Worm (Caenorhabditis elegans) whole organism, young adult: ENCODE measurements around the gene ugt-48.

ENCODE experiments used
- B0261.1 ChIP-seq: sonication (generic microtip); optimal IDR thresholded peaks from 2 replicates; lab custom pipeline; 2016; ENCODE audit warnings: mild to moderate bottlenecking, missing genetic modification characterization, moderate library complexity, missing compliant biosample characterization
- B0336.3 ChIP-seq: fragments of 200-800 bp; sonication (Bioruptor generic); IDR thresholded peaks from 2 replicates; pipeline ENCODE4 v1.3.6; 2022; ENCODE audit warnings: missing genetic modification characterization, missing compliant biosample characterization
- C17E4.6 ChIP-seq: fragments of 200-800 bp; sonication (Bioruptor generic); IDR thresholded peaks from 2 replicates; pipeline ENCODE4 v1.3.6; 2022; ENCODE audit warnings: missing genetic modification reagents, missing genetic modification characterization, missing compliant biosample characterization
- F57C9.4 ChIP-seq: sonication (generic microtip); optimal IDR thresholded peaks from 2 replicates; lab custom pipeline; 2017; ENCODE audit warnings: mild to moderate bottlenecking, missing genetic modification characterization, missing compliant biosample characterization
- K11D2.4 ChIP-seq: fragments of 200-800 bp; sonication (Bioruptor generic); IDR thresholded peaks from 2 replicates; pipeline ENCODE4 v1.3.6; 2022; ENCODE audit warnings: missing genetic modification reagents, missing genetic modification characterization, missing compliant biosample characterization
- T07F8.4 ChIP-seq: sonication (generic microtip); optimal IDR thresholded peaks from 2 replicates; lab custom pipeline; 2016; ENCODE audit warnings: mild to moderate bottlenecking, missing genetic modification characterization, moderate library complexity, missing compliant biosample characterization
- Y53G8AR.9 ChIP-seq: fragments of 200-800 bp; sonication (Bioruptor generic); conservative IDR thresholded peaks from 2 replicates; pipeline ENCODE4 v1.3.6; 2022; ENCODE audit warnings: missing genetic modification reagents, missing genetic modification characterization, missing compliant biosample characterization
- Y56A3A.18 ChIP-seq: fragments of 200-800 bp; sonication (Bioruptor generic); IDR thresholded peaks from 2 replicates; pipeline ENCODE4 v1.3.6; 2022; ENCODE audit warnings: missing genetic modification reagents, missing genetic modification characterization, missing compliant biosample characterization
- Y67H2A.10 ChIP-seq: fragments of 200-800 bp; sonication (Bioruptor generic); conservative IDR thresholded peaks from 2 replicates; pipeline ENCODE4 v1.3.6; 2022; ENCODE audit warnings: missing genetic modification reagents, missing genetic modification characterization, missing compliant biosample characterization
- ZK185.1 ChIP-seq: sonication (generic microtip); optimal IDR thresholded peaks from 2 replicates; lab custom pipeline; 2016; ENCODE audit warnings: mild to moderate bottlenecking, missing genetic modification characterization, missing compliant biosample characterization; ENCODE audit not compliant: poor library complexity, severe bottlenecking
- aptf-2 ChIP-seq: fragments of 200-800 bp; sonication (Bioruptor generic); conservative IDR thresholded peaks from 2 replicates; pipeline ENCODE4 v1.3.6; 2022; ENCODE audit warnings: missing genetic modification reagents, missing genetic modification characterization, missing compliant biosample characterization
- ccch-3 ChIP-seq: fragments of 200-800 bp; sonication (Bioruptor generic); optimal IDR thresholded peaks from 2 replicates; lab custom pipeline; 2018; ENCODE audit warnings: mild to moderate bottlenecking, missing genetic modification characterization, missing compliant biosample characterization
- cebp-1 ChIP-seq, 2 experiments: fragments of 200-800 bp in 1 of 2; sonication (Bioruptor generic) in 1 of 2; sonication (generic microtip) in 1 of 2; IDR thresholded peaks in 1 of 2; optimal IDR thresholded peaks in 1 of 2; 2 replicates each; pipeline versions ENCODE4 v1.3.6 to Lab custom; 2017 to 2022; ENCODE audit warnings: missing compliant biosample characterization in 2 of 2, missing genetic modification characterization in 2 of 2, mild to moderate bottlenecking in 1 of 2, missing genetic modification reagents in 1 of 2, moderate library complexity in 1 of 2
- ceh-27 ChIP-seq: fragments of 200-800 bp; sonication (Bioruptor generic); optimal IDR thresholded peaks from 2 replicates; lab custom pipeline; 2018; ENCODE audit warnings: mild to moderate bottlenecking, missing genetic modification characterization, moderate library complexity, missing compliant biosample characterization
- ceh-79 ChIP-seq: sonication (generic microtip); optimal IDR thresholded peaks from 2 replicates; lab custom pipeline; 2017; ENCODE audit warnings: mild to moderate bottlenecking, missing genetic modification characterization, missing compliant biosample characterization
- dox-1 ChIP-seq: fragments of 200-800 bp; sonication (Bioruptor generic); IDR thresholded peaks from 2 replicates; pipeline ENCODE4 v1.3.6; 2022; ENCODE audit warnings: missing genetic modification reagents, missing genetic modification characterization, missing compliant biosample characterization
- dpff-1 ChIP-seq: sonication (generic microtip); optimal IDR thresholded peaks from 2 replicates; lab custom pipeline; 2017; ENCODE audit warnings: mild to moderate bottlenecking, missing genetic modification characterization, missing compliant biosample characterization
- dpl-1 ChIP-seq: fragments of 150-350 bp; optimal IDR thresholded peaks from 2 replicates; lab custom pipeline; 2014; ENCODE audit warnings: missing biosample characterization, missing genetic modification reagents, missing genetic modification characterization
- efl-1 ChIP-seq: fragments of 150-350 bp; optimal IDR thresholded peaks from 2 replicates; lab custom pipeline; 2014; ENCODE audit warnings: missing biosample characterization, missing genetic modification reagents, missing genetic modification characterization
- egl-44 ChIP-seq: fragments of 200-800 bp; sonication (Bioruptor generic); IDR thresholded peaks from 2 replicates; pipeline ENCODE4 v1.3.6; 2022; ENCODE audit warnings: missing genetic modification reagents, missing genetic modification characterization, missing compliant biosample characterization
- egrh-3 ChIP-seq: fragments of 200-800 bp; sonication (Bioruptor generic); IDR thresholded peaks from 2 replicates; pipeline ENCODE4 v1.3.6; 2022; ENCODE audit warnings: missing genetic modification reagents, missing genetic modification characterization, missing compliant biosample characterization
- ekl-4 ChIP-seq: fragments of 200-800 bp; sonication (Bioruptor generic); IDR thresholded peaks from 2 replicates; pipeline ENCODE4 v1.3.6; 2022; ENCODE audit warnings: missing genetic modification reagents, missing genetic modification characterization, missing compliant biosample characterization
- gei-17 ChIP-seq: fragments of 200-800 bp; sonication (Bioruptor generic); optimal IDR thresholded peaks from 2 replicates; lab custom pipeline; 2018; ENCODE audit warnings: mild to moderate bottlenecking, missing genetic modification characterization, missing compliant biosample characterization
- hmg-20 ChIP-seq: fragments of 200-800 bp; sonication (Bioruptor generic); IDR thresholded peaks from 2 replicates; pipeline ENCODE4 v1.3.6; 2022; ENCODE audit warnings: missing genetic modification reagents, missing genetic modification characterization, missing compliant biosample characterization
- hsf-1 ChIP-seq: fragments of 200-800 bp; sonication (Bioruptor generic); IDR thresholded peaks from 2 replicates; pipeline ENCODE4 v1.3.6; 2022; ENCODE audit warnings: missing genetic modification reagents, missing genetic modification characterization, missing compliant biosample characterization
- lag-1 ChIP-seq: fragments of 200-800 bp; sonication (Bioruptor generic); IDR thresholded peaks from 2 replicates; pipeline ENCODE4 v1.3.6; 2022; ENCODE audit warnings: missing genetic modification reagents, missing genetic modification characterization, missing compliant biosample characterization
- let-526 ChIP-seq: fragments of 200-800 bp; sonication (Bioruptor generic); IDR thresholded peaks from 2 replicates; pipeline ENCODE4 v1.3.6; 2022; ENCODE audit warnings: missing genetic modification reagents, missing genetic modification characterization, missing compliant biosample characterization
- lin-40 ChIP-seq: sonication (generic microtip); optimal IDR thresholded peaks from 2 replicates; lab custom pipeline; 2016; ENCODE audit warnings: missing genetic modification characterization, mild to moderate bottlenecking, missing compliant biosample characterization, missing genotype, missing genetic modification reagents
- lin-54 ChIP-seq: fragments of 200-800 bp; sonication (Bioruptor generic); optimal IDR thresholded peaks from 2 replicates; lab custom pipeline; 2018; ENCODE audit warnings: mild to moderate bottlenecking, missing genetic modification characterization, missing compliant biosample characterization
- lsl-1 ChIP-seq: fragments of 200-800 bp; sonication (Bioruptor generic); optimal IDR thresholded peaks from 2 replicates; lab custom pipeline; 2018; ENCODE audit warnings: mild to moderate bottlenecking, missing genetic modification characterization, moderate library complexity, missing compliant biosample characterization
- madf-3 ChIP-seq: fragments of 200-800 bp; sonication (Bioruptor generic); IDR thresholded peaks from 2 replicates; pipeline ENCODE4 v1.3.6; 2022; ENCODE audit warnings: missing genetic modification reagents, missing genetic modification characterization, missing compliant biosample characterization
- nfya-1 ChIP-seq: sonication (generic microtip); optimal IDR thresholded peaks from 2 replicates; lab custom pipeline; 2017; ENCODE audit warnings: antibody characterized with exemption, missing compliant biosample characterization, missing genetic modification characterization, borderline replicate concordance; ENCODE audit not compliant: insufficient read depth
- nhr-27 ChIP-seq: fragments of 200-800 bp; sonication (Bioruptor generic); optimal IDR thresholded peaks from 2 replicates; lab custom pipeline; 2018; ENCODE audit warnings: mild to moderate bottlenecking, missing genetic modification characterization, moderate library complexity, missing compliant biosample characterization
- pbrm-1 ChIP-seq: fragments of 200-800 bp; sonication (Bioruptor generic); IDR thresholded peaks from 2 replicates; pipeline ENCODE4 v1.3.6; 2022; ENCODE audit warnings: missing genetic modification reagents, missing genetic modification characterization, missing compliant biosample characterization
- rcor-1 ChIP-seq: fragments of 200-800 bp; sonication (Bioruptor generic); IDR thresholded peaks from 2 replicates; pipeline ENCODE4 v1.3.6; 2022; ENCODE audit warnings: missing genetic modification reagents, missing genetic modification characterization, missing compliant biosample characterization
- rec-8 ChIP-seq, 2 experiments: sonication (generic microtip); optimal IDR thresholded peaks; 2 replicates each; lab custom pipeline; 2016; ENCODE audit warnings: mild to moderate bottlenecking in 2 of 2, missing genetic modification characterization in 2 of 2, missing genetic modification reagents in 2 of 2, missing genotype in 2 of 2, missing biosample characterization in 1 of 2, missing compliant biosample characterization in 1 of 2, moderate library complexity in 1 of 2
- rpc-1 ChIP-seq, 2 experiments: fragments of 150-350 bp in 1 of 2; sonication (generic microtip) in 1 of 2; optimal IDR thresholded peaks; 2 replicates each; lab custom pipeline; 2014 to 2018; ENCODE audit warnings: missing biosample characterization in 1 of 2, missing genetic modification characterization in 1 of 2, missing genetic modification reagents in 1 of 2, missing genotype in 1 of 2
- sdz-38 ChIP-seq: sonication (generic microtip); optimal IDR thresholded peaks from 2 replicates; lab custom pipeline; 2016; ENCODE audit warnings: missing genotype, missing genetic modification characterization, missing compliant biosample characterization
- snpc-1.3 ChIP-seq: sonication (generic microtip); optimal IDR thresholded peaks from 2 replicates; lab custom pipeline; 2017; ENCODE audit warnings: missing genetic modification characterization, mild to moderate bottlenecking, missing compliant biosample characterization, antibody characterized with exemption, moderate library complexity, missing genotype, missing genetic modification reagents; ENCODE audit not compliant: insufficient read depth
- snpc-4 ChIP-seq, 5 experiments: fragments of 150-350 bp in 1 of 5; sonication (generic microtip) in 4 of 5; optimal IDR thresholded peaks; 2 replicates each; lab custom pipeline; 2014 to 2018; ENCODE audit warnings: missing genetic modification characterization in 5 of 5, missing biosample characterization in 3 of 5, antibody characterized with exemption in 2 of 5, mild to moderate bottlenecking in 2 of 5, missing compliant biosample characterization in 2 of 5, missing genotype in 2 of 5, moderate library complexity in 2 of 5, missing genetic modification reagents in 1 of 5
- somi-1 ChIP-seq: fragments of 200-800 bp; sonication (Bioruptor generic); optimal IDR thresholded peaks from 2 replicates; lab custom pipeline; 2018; ENCODE audit warnings: mild to moderate bottlenecking, missing genetic modification characterization, missing compliant biosample characterization
- tbp1 ChIP-seq: fragments of 200-800 bp; sonication (Bioruptor generic); optimal IDR thresholded peaks from 2 replicates; lab custom pipeline; 2018; ENCODE audit warnings: mild to moderate bottlenecking, missing genetic modification characterization, missing compliant biosample characterization
- tbx-9 ChIP-seq: sonication (generic microtip); optimal IDR thresholded peaks from 2 replicates; lab custom pipeline; 2016; ENCODE audit warnings: borderline replicate concordance, missing genetic modification characterization, inconsistent platforms, missing compliant biosample characterization
- unc-62 ChIP-seq: fragments of 150-350 bp; optimal IDR thresholded peaks from 2 replicates; lab custom pipeline; 2014; ENCODE audit warnings: missing biosample characterization, missing genetic modification reagents, missing genetic modification characterization
- xnd-1 ChIP-seq: sonication (generic microtip); optimal IDR thresholded peaks from 2 replicates; lab custom pipeline; 2016; ENCODE audit warnings: missing genotype, missing genetic modification reagents, missing genetic modification characterization, missing compliant biosample characterization
- ztf-3 ChIP-seq: fragments of 200-800 bp; sonication (Bioruptor generic); optimal IDR thresholded peaks from 2 replicates; lab custom pipeline; 2018; ENCODE audit warnings: mild to moderate bottlenecking, missing genetic modification characterization, missing compliant biosample characterization

ugt-48 gene

DNA sequence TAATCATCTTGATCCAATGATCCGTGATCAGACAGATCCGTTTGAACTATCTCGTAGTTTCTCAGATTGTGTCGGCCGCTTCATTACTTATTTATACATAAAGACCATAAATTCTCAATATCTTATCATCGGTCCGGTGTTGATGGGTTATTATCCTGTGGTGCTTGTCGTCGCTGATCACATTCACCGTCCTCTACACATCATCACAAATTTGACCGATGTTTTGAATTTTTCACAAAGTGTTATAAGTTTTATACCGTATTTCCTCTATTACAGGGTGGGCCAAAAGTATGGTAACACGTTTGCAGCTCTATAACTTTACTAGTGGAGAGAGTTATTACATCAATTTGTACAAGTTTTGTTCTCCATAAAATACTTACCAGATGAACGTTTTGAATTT lies 40.1 kb upstream of the ugt-48 start (continued):
- TF ChIP-seq K11D2.4 (GFP tag; lab: Robert Waterston, UW) = no peak
- no peak for TF ChIP-seq xnd-1 (tag; lab: Kevin White, UChicago)
- TF ChIP-seq Y53G8AR.9 (GFP tag; lab: Robert Waterston, UW) = no peak
- no peak for TF ChIP-seq F57C9.4 (tag; lab: Kevin White, UChicago)
- TF ChIP-seq rec-8 (tag; optimal IDR thresholded peaks at IDR 0.05; lab: Kevin White, UChicago) = no peak
- no peak for TF ChIP-seq cebp-1 (GFP tag; IDR thresholded peaks at IDR 0.05; lab: Robert Waterston, UW)
- TF ChIP-seq cebp-1 (tag; optimal IDR thresholded peaks at IDR 0.05; lab: Kevin White, UChicago) = no peak
- TF ChIP-seq C17E4.6 (GFP tag; lab: Robert Waterston, UW) = no peak
- no peak for TF ChIP-seq efl-1 (GFP tag; lab: Kevin White, UChicago)
- peak; percentile 54 for TF ChIP-seq rpc-1 (optimal IDR thresholded peaks at IDR 0.05; lab: Kevin White, UChicago)
- TF ChIP-seq rpc-1 (tag; optimal IDR thresholded peaks at IDR 0.05; lab: Kevin White, UChicago) = peak; percentile 75
- peak; percentile 50 for TF ChIP-seq B0261.1
- no peak for TF ChIP-seq ztf-3 (GFP tag; lab: Kevin White, UChicago)
- TF ChIP-seq hsf-1 (GFP tag; lab: Robert Waterston, UW) = 0 out of 2 replicates have a peak, but pooled peaks have one; percentile 11
- no peak for TF ChIP-seq nhr-27 (tag; lab: Kevin White, UChicago)
- TF ChIP-seq Y56A3A.18 (GFP tag; lab: Robert Waterston, UW) = peak; percentile 58; the same call in 1 of the 2 replicates
- peak; percentile 13 for TF ChIP-seq ZK185.1 (tag; lab: Kevin White, UChicago)
- no peak for TF ChIP-seq ccch-3 (GFP tag; lab: Kevin White, UChicago)
- no peak for TF ChIP-seq nfya-1 (tag; lab: Kevin White, UChicago)
- no peak for TF ChIP-seq ceh-79 (tag; lab: Kevin White, UChicago)
- TF ChIP-seq madf-3 (GFP tag; lab: Robert Waterston, UW) = 0 out of 2 replicates have a peak, but pooled peaks have one; percentile 43
- TF ChIP-seq egrh-3 (GFP tag; lab: Robert Waterston, UW) = no peak
- no peak for TF ChIP-seq lin-40 (tag; lab: Kevin White, UChicago)
- TF ChIP-seq B0336.3 (GFP tag; lab: Robert Waterston, UW) = no peak
- TF ChIP-seq lin-54 (GFP tag; lab: Kevin White, UChicago) = peak; percentile 12
- peak; percentile 72; the same call in 1 of the 2 replicates for TF ChIP-seq egl-44 (GFP tag; lab: Robert Waterston, UW)
- no peak for TF ChIP-seq T07F8.4
- TF ChIP-seq tbp1 (GFP tag; lab: Kevin White, UChicago) = peak; percentile 81
- no peak for TF ChIP-seq ceh-27 (GFP tag; lab: Kevin White, UChicago)
- TF ChIP-seq rcor-1 (GFP tag; lab: Robert Waterston, UW) = peak; percentile 63
- peak; percentile 38 for TF ChIP-seq lsl-1 (GFP tag; lab: Kevin White, UChicago)
- TF ChIP-seq snpc-4 (GFP tag; optimal IDR thresholded peaks at IDR 0.05; lab: Kevin White, UChicago) = peak; percentile 66
- peak; percentile 83 to 92 (median 86) for TF ChIP-seq snpc-4 (tag; optimal IDR thresholded peaks at IDR 0.05; lab: Kevin White, UChicago)
- no peak for TF ChIP-seq hmg-20
- no peak for TF ChIP-seq aptf-2 (GFP tag; lab: Robert Waterston, UW)
- no peak for TF ChIP-seq lag-1 (GFP tag; lab: Robert Waterston, UW)
- TF ChIP-seq Y67H2A.10 (GFP tag; lab: Robert Waterston, UW) = no peak
- no peak for TF ChIP-seq unc-62
- TF ChIP-seq gei-17 (GFP tag; lab: Kevin White, UChicago) = no peak
- no peak for TF ChIP-seq dox-1 (GFP tag; lab: Robert Waterston, UW)
- TF ChIP-seq let-526 (GFP tag; lab: Robert Waterston, UW) = no peak
- no peak for TF ChIP-seq ekl-4 (GFP tag; lab: Robert Waterston, UW)
- TF ChIP-seq pbrm-1 (GFP tag; lab: Robert Waterston, UW) = no peak
- no peak for TF ChIP-seq dpl-1 (GFP tag; lab: Kevin White, UChicago)
- TF ChIP-seq dpff-1 (tag; lab: Kevin White, UChicago) = no peak
- no peak for TF ChIP-seq snpc-1.3 (tag; lab: Kevin White, UChicago)
- no peak for TF ChIP-seq somi-1 (GFP tag; lab: Kevin White, UChicago)
- TF ChIP-seq sdz-38 (tag; lab: Kevin White, UChicago) = no peak
- TF ChIP-seq tbx-9 = no peak
